Worm (Caenorhabditis elegans) whole organism, L4/young adult: ENCODE measurements around the gene C32B5.18.
"Not testable (repeated sequence)": the region's sequence is repeated elsewhere in the genome, so short reads cannot be mapped to it uniquely, and the experiment has no call there.

Experiments used
- W03F9.2 ChIP-seq: fragments of 150-350 bp; optimal IDR thresholded peaks from 2 replicates; lab custom pipeline; 2014; ENCODE audit warnings: missing biosample characterization, missing genetic modification characterization
- dao-5 ChIP-seq: sonication (generic microtip); optimal IDR thresholded peaks from 2 replicates; lab custom pipeline; 2016; ENCODE audit warnings: missing genotype, missing genetic modification characterization, moderate library complexity, missing compliant biosample characterization
- him-1 ChIP-seq: sonication (generic microtip); optimal IDR thresholded peaks from 2 replicates; lab custom pipeline; 2016; ENCODE audit warnings: missing genotype, missing genetic modification reagents, missing genetic modification characterization, missing compliant biosample characterization

The C32B5.18 gene

DNA sequence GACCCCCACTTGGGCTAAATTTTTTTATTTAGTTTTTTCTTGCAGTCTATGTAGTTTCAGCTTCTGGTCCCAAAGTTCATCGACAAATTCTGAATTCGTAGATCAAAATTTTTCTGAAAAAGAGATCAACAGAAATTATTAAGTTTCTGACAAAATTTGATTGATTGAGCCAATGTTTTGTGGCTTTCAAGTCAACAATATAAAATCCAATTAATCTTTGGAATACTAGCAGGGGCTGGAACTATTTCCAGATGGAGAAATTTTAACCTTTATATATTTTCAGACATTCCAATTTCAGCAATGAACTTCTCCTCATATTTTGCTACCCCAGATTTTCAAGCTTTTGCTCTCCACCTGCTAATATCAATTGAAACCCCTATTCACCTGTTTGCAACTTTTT is 22.5 kb downstream of the C32B5.18 start, which contains the start of gene srh-274:
srh-274 (plus strand) TSS at position 301 of the 400 bp plus-strand sequence.
- no peak for TF ChIP-seq him-1 (tag; lab: Kevin White, UChicago)
- no peak for TF ChIP-seq W03F9.2 (tag; lab: Kevin White, UChicago)
- no peak for TF ChIP-seq dao-5 (tag; lab: Kevin White, UChicago)

DNA sequence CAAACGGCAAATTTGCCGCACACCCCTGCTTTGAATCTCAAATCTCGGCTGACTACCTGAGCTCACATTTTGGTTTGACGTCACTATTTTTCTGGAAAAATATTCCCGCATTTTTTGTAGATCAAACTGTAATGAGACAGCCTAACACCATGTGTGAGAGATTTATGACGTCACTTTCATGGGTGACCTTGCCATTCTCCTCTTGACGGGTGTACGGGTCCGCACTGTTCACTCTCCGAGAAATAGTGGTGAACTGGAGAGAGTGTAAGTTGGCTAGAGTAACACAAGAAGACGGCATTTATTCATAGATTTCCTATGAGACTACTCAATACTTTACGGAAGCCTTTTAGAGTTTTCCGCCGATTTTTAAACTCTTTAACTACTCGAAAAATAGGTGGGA is 25.4 kb downstream of the C32B5.18 start, which contains the start of gene fbxc-40:
fbxc-40 (plus strand) TSS at position 301 of the 400 bp plus-strand sequence.
- not testable (repeated sequence) for TF ChIP-seq W03F9.2, him-1, dao-5 (tag; lab: Kevin White, UChicago)

- no peak for TF ChIP-seq dao-5 (tag; lab: Kevin White, UChicago)
- TF ChIP-seq him-1 (tag; lab: Kevin White, UChicago): no peak
- TF ChIP-seq W03F9.2 (tag; lab: Kevin White, UChicago): no peak
Measured at ce11 chrII:988437-988836, 28.1 kb downstream of the C32B5.18 start, which contains the start of gene fbxc-39. TSS of gene fbxc-39 (plus strand) at chrII:988737.

DNA sequence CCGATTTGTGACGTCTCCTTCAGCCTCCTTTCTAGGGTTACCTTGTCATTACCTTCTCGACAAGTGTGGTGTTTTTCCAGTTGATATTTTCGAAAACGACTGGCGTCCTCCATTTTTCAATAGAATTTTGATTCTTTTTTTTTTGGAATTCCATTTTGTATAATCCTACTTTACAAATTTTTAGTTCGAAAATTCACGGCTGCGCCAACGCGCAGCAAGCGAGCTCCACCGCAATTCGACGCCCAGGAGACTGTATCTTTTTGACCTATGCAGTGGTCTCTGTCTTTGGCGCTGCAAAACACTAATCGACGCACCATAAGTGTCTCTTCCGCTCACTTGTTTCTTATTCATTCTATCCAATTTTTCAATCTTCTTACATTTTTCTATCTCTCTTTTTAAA is 31.0 kb downstream of the C32B5.18 start, which contains the start of gene fbxc-42:
fbxc-42 (plus strand) TSS at position 301 of the 400 bp plus-strand sequence.
- TF ChIP-seq dao-5 (tag; lab: Kevin White, UChicago) (no peak), W03F9.2 (tag; lab: Kevin White, UChicago) (no peak), him-1 (tag; lab: Kevin White, UChicago) (no peak)

ce11 chrII:994231-994630 is 33.9 kb downstream of the C32B5.18 start, which contains the start of gene F45D11.7:
TSS of gene F45D11.7 (plus strand) at chrII:994531.
- TF ChIP-seq W03F9.2, him-1, dao-5 (tag; lab: Kevin White, UChicago): not testable (repeated sequence)

DNA sequence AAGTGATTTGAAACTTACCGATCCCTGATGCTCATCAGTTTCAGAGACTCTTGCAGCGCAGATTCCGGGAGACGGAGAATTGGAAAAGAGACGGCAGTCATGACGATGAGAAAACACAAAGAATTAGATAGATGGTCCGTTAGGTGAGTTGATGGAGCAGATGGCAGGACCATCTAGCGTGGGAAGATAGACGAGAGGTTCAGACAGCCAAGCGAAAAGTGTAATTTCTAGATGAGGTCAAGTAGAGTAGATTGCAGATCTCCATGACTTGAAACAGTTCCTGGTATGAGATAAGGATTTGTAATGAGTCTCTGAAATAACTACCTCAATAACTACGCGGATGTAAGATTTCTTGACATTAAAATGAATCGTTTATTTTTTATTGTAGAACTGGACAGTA is 35.8 kb downstream of the C32B5.18 start, which contains the start of gene F45D11.11:
F45D11.11 (minus strand) TSS at position 101 of the 400 bp plus-strand sequence.
- TF ChIP-seq W03F9.2, him-1, dao-5 (tag; lab: Kevin White, UChicago): not testable (repeated sequence)

DNA sequence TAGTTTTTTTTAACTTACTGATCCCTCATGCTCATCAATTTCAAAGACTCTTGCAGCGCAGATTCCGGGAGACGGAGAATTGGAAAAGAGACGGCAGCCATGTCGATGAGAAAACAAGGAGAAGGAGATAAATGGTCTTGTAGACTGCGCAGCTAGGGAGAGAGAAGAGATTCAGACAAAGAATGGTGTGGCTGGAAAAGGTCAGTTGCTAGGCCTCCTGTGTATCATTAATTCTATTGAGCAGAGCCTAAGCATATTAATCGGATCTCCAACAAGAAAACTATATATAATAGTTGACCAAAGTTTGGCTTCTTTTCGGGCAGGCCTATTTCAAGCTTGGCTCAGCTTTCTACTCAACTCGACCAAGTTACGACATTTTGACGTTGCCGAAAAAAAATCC is 39.2 kb downstream of the C32B5.18 start, which contains the start of gene fbxb-29:
fbxb-29 (minus strand) TSS at position 101 of the 400 bp plus-strand sequence.
- TF ChIP-seq dao-5 (tag; lab: Kevin White, UChicago) (no peak), W03F9.2 (tag; lab: Kevin White, UChicago) (no peak), him-1 (tag; lab: Kevin White, UChicago) (no peak)

DNA sequence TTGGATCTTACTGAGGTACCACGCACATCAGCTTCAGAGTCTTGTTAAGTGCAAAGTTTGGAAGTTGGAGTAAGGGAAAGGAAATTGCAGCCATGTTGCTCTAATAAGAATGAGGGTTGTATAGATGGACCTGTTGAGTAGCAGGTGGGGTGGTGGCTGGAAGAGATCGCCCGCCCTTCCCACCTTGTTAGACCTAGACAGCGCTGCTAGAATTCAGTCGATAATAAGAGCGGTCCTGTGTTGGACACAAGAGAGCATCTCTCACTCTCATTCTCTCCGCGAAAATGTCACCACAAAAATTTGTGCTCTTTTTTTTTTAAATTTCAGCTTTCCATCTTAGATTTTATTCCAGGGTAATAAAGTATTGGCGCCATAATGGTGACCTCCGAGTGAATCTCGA is 41.0 kb downstream of the C32B5.18 start, which contains the start of the genes fbxb-30 and F45D11.5:
fbxb-30 (minus strand) TSS at position 101 of the 400 bp plus-strand sequence.
F45D11.5 (plus strand) TSS at position 352 of the 400 bp plus-strand sequence.
- TF ChIP-seq W03F9.2 (tag; lab: Kevin White, UChicago) (no peak), dao-5 (tag; lab: Kevin White, UChicago) (no peak), him-1 (tag; lab: Kevin White, UChicago) (no peak)

- not testable (repeated sequence) for TF ChIP-seq dao-5, W03F9.2, him-1 (tag; lab: Kevin White, UChicago)
Measured at ce11 chrII:1006375-1006774, 46.1 kb downstream of the C32B5.18 start, which contains the start of gene F45D11.14. TSS of gene F45D11.14 (minus strand) at chrII:1006475.
